Worm (Caenorhabditis elegans) whole organism, L1 larva: ENCODE results near the gene bus-1.

Experiments
- ceh-90 ChIP-seq: sonication (generic microtip); optimal IDR thresholded peaks from 2 replicates; lab custom pipeline; 2016; ENCODE audit warnings: missing genetic modification characterization, missing compliant biosample characterization
- dpl-1 ChIP-seq, 3 experiments: fragments of 150-350 bp in 2 of 3; sonication (generic microtip) in 1 of 3; optimal IDR thresholded peaks; 2 replicates each; lab custom pipeline; 2014 to 2017; ENCODE audit warnings: missing biosample characterization in 3 of 3, missing genetic modification characterization in 3 of 3, missing genetic modification reagents in 3 of 3
- dsc-1 ChIP-seq: sonication (generic microtip); optimal IDR thresholded peaks from 2 replicates; lab custom pipeline; 2016; ENCODE audit warnings: mild to moderate bottlenecking, missing genetic modification characterization, missing compliant biosample characterization
- egl-13 ChIP-seq: sonication (generic microtip); optimal IDR thresholded peaks from 2 replicates; lab custom pipeline; 2016; ENCODE audit warnings: missing genotype, missing genetic modification reagents, missing genetic modification characterization, missing compliant biosample characterization
- mab-9 ChIP-seq: fragments of 200-800 bp; sonication (Bioruptor generic); IDR thresholded peaks from 2 replicates; pipeline ENCODE4 v1.3.6; 2022; ENCODE audit warnings: missing genetic modification reagents, missing genetic modification characterization, missing compliant biosample characterization
- mdl-1 ChIP-seq, 2 experiments: fragments of 150-350 bp; optimal IDR thresholded peaks; 2 replicates each; lab custom pipeline; 2014 to 2017; ENCODE audit warnings: missing biosample characterization in 2 of 2, missing genetic modification characterization in 2 of 2, inconsistent platforms in 1 of 2
- nhr-11 ChIP-seq: fragments of 150-350 bp; optimal IDR thresholded peaks from 2 replicates; lab custom pipeline; 2014; ENCODE audit warnings: missing biosample characterization, missing genetic modification characterization
- nhr-12 ChIP-seq: sonication (generic microtip); optimal IDR thresholded peaks from 2 replicates; lab custom pipeline; 2017; ENCODE audit warnings: missing biosample characterization, missing genetic modification characterization
- nhr-28 ChIP-seq: fragments of 150-350 bp; optimal IDR thresholded peaks from 2 replicates; lab custom pipeline; 2014; ENCODE audit warnings: missing biosample characterization, missing genetic modification characterization
- pqm-1 ChIP-seq: sonication (generic microtip); optimal IDR thresholded peaks from 3 replicates; lab custom pipeline; 2017; ENCODE audit warnings: missing biosample characterization, missing genetic modification characterization
- snpc-4 ChIP-seq: fragments of 150-350 bp; optimal IDR thresholded peaks from 2 replicates; lab custom pipeline; 2014; ENCODE audit warnings: missing biosample characterization, missing genetic modification characterization
- swsn-7 ChIP-seq: sonication (generic microtip); optimal IDR thresholded peaks from 2 replicates; lab custom pipeline; 2016; ENCODE audit warnings: missing genetic modification characterization, missing compliant biosample characterization
- unc-62 ChIP-seq: fragments of 150-350 bp; optimal IDR thresholded peaks from 2 replicates; lab custom pipeline; 2014; ENCODE audit warnings: missing biosample characterization, missing genetic modification reagents, missing genetic modification characterization

ce11 chrV:9015540-9015939, 9.1 kb downstream of the bus-1 start, which contains the start of gene srt-18:
- no peak for TF ChIP-seq pqm-1 (tag; lab: Kevin White, UChicago)
- TF ChIP-seq nhr-28 (tag; lab: Kevin White, UChicago) = no peak
- TF ChIP-seq egl-13 (tag; lab: Kevin White, UChicago) = no peak
- TF ChIP-seq nhr-11 (tag; lab: Kevin White, UChicago) = no peak
- no peak for TF ChIP-seq dpl-1 (GFP tag; optimal IDR thresholded peaks at IDR 0.05; lab: Kevin White, UChicago)
- TF ChIP-seq ceh-90 (tag; lab: Kevin White, UChicago) = no peak
- no peak for TF ChIP-seq mdl-1 (tag; optimal IDR thresholded peaks at IDR 0.05; lab: Kevin White, UChicago)
- TF ChIP-seq snpc-4 = no peak
- TF ChIP-seq dsc-1 (tag; lab: Kevin White, UChicago) = no peak
- TF ChIP-seq unc-62 (GFP tag; lab: Kevin White, UChicago) = no peak
- no peak for TF ChIP-seq nhr-12 (tag; lab: Kevin White, UChicago)
- no peak for TF ChIP-seq mab-9 (GFP tag; lab: Robert Waterston, UW)
- TF ChIP-seq swsn-7 (tag; lab: Kevin White, UChicago) = no peak
